Fruit fly (Drosophila melanogaster): ENCODE results near the gene twin.

DNA sequence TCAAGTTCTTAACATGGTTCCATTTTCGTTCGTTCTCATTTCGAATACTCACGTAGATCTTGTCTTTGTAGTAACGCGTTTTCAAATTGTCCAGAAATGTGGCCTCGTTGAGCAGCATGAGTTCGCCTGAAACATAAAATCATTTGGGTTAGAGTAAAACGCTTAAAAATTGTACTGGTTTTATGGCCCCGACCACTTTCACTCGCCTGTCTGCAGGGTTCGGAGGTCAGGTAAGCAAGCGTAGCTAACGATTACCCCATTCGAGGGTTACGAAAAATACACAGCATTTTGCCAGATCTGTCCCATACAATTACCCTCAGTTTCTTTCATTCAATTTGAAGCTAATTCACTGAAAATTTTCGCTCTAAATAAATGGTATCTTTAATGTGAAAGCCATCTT lies 36.6 kb upstream of the twin start:
- TF ChIP-seq insv (optimal IDR thresholded peaks at IDR 0.05) (no peak), psq (optimal IDR thresholded peaks at IDR 0.05) (no peak)
